Fruit fly (Drosophila melanogaster): Measurements from ENCODE around the gene tplus3b.

dm6 chr2L:22059852-22060251, 44.3 kb downstream of the tplus3b start:
- no peak for TF ChIP-seq psq (optimal IDR thresholded peaks at IDR 0.05)
- no peak for TF ChIP-seq insv (optimal IDR thresholded peaks at IDR 0.05)
- no peak for TF ChIP-seq Myc (optimal IDR thresholded peaks at IDR 0.05)
